Worm (Caenorhabditis elegans): ENCODE measurements around the gene F21D12.3.
A peak's percentile ranks its signal among the peaks of the same experiment; 100 is the strongest.

Gene F21D12.3

ce11 chrII:7301670-7302151 is 22.1 kb downstream of the F21D12.3 start, which contains the start of gene cul-4 (continued):
- TF ChIP-seq F10B5.3 (tag; optimal IDR thresholded peaks at IDR 0.05) (peak; percentile 40), nhr-41 (GFP tag; IDR thresholded peaks at IDR 0.05) (no peak), F37D6.2 (tag; optimal IDR thresholded peaks at IDR 0.05) (no peak), zag-1 (tag; optimal IDR thresholded peaks at IDR 0.05) (no peak), nhr-11 (tag; optimal IDR thresholded peaks at IDR 0.05) (no peak), ZK337.2 (GFP tag; IDR thresholded peaks at IDR 0.05) (no peak), nhr-77 (tag; optimal IDR thresholded peaks at IDR 0.05) (no peak)

ce11 chrII:7299042-7299441 is 24.8 kb downstream of the F21D12.3 start, which contains the start of gene C30G12.1:
Gene C30G12.1, plus strand, starts transcription at chrII:7299342.
- TF ChIP-seq madf-9 (GFP tag; conservative IDR thresholded peaks at IDR 0.05) (no peak), nhr-77 (tag; optimal IDR thresholded peaks at IDR 0.05) (no peak), mes-2 (tag; optimal IDR thresholded peaks at IDR 0.05; ENCODE audit: poor library complexity, severe bottlenecking) (no peak), nhr-28 (tag; optimal IDR thresholded peaks at IDR 0.05) (no peak), ZK546.5 (tag; optimal IDR thresholded peaks at IDR 0.05) (no peak)

- no peak for TF ChIP-seq Y75B8A.6 (GFP tag; IDR thresholded peaks at IDR 0.05)
- TF ChIP-seq F37D6.2 (tag; optimal IDR thresholded peaks at IDR 0.05) = no peak
- no peak for TF ChIP-seq zip-11 (GFP tag; IDR thresholded peaks at IDR 0.05)
- no peak for TF ChIP-seq spr-3 (GFP tag; optimal IDR thresholded peaks at IDR 0.05)
- no peak for TF ChIP-seq daf-16 (GFP tag; optimal IDR thresholded peaks at IDR 0.05)
- no peak for TF ChIP-seq daf-16 (tag; optimal IDR thresholded peaks at IDR 0.05)
- TF ChIP-seq lim-7 (GFP tag; IDR thresholded peaks at IDR 0.05) = no peak
- TF ChIP-seq nhr-11 (tag; optimal IDR thresholded peaks at IDR 0.05) = no peak
- no peak for TF ChIP-seq nhr-10 (tag; optimal IDR thresholded peaks at IDR 0.05)
- no peak for TF ChIP-seq ceh-44 (GFP tag; IDR thresholded peaks at IDR 0.05)
Observed at ce11 chrII:7298197-7298682, 25.6 kb downstream of the F21D12.3 start, which contains the start of gene puf-8. Gene puf-8, minus strand, starts transcription at chrII:7298247.

- TF ChIP-seq jun-1 (tag; optimal IDR thresholded peaks at IDR 0.05) (no peak), sdz-12 (GFP tag; optimal IDR thresholded peaks at IDR 0.05) (no peak), nhr-28 (tag; optimal IDR thresholded peaks at IDR 0.05) (no peak), attf-4 (tag; optimal IDR thresholded peaks at IDR 0.05) (no peak), zip-11 (GFP tag; IDR thresholded peaks at IDR 0.05) (no peak), F10B5.3 (tag; optimal IDR thresholded peaks at IDR 0.05) (no peak), ctbp-1 (GFP tag; IDR thresholded peaks at IDR 0.05) (no peak), madf-5 (GFP tag; IDR thresholded peaks at IDR 0.05) (no peak), unc-39 (tag; optimal IDR thresholded peaks at IDR 0.05) (no peak), ceh-82 (tag; optimal IDR thresholded peaks at IDR 0.05) (no peak), lir-3 (tag; optimal IDR thresholded peaks at IDR 0.05) (no peak), pqm-1 (tag; optimal IDR thresholded peaks at IDR 0.05) (no peak), mes-2 (tag; optimal IDR thresholded peaks at IDR 0.05; ENCODE audit: poor library complexity, severe bottlenecking) (no peak), Y5F2A.4 (GFP tag; optimal IDR thresholded peaks at IDR 0.05) (no peak), T26A8.4 (GFP tag; IDR thresholded peaks at IDR 0.05) (no peak), fkh-10 (GFP tag; optimal IDR thresholded peaks at IDR 0.05) (no peak), mxl-2 (GFP tag; conservative IDR thresholded peaks at IDR 0.05) (no peak)
Observed at ce11 chrII:7295917-7296316, 27.9 kb downstream of the F21D12.3 start, which contains the start of gene C30G12.6. Gene C30G12.6, minus strand, starts transcription at chrII:7296017.

- TF ChIP-seq nhr-111 (GFP tag; optimal IDR thresholded peaks at IDR 0.05) = no peak
- TF ChIP-seq spr-3 (GFP tag; optimal IDR thresholded peaks at IDR 0.05) = no peak
- TF ChIP-seq hlh-11 (tag; optimal IDR thresholded peaks at IDR 0.05) = peak; percentile 69
- TF ChIP-seq nhr-48 (tag; optimal IDR thresholded peaks at IDR 0.05) = peak; percentile 95
- TF ChIP-seq dve-1 (tag; optimal IDR thresholded peaks at IDR 0.05; ENCODE audit: insufficient read depth) = peak; percentile 90
- peak; percentile 89 for TF ChIP-seq tra-1 (GFP tag; IDR thresholded peaks at IDR 0.05)
- peak in 1 of 2 experiments; percentile 92 for TF ChIP-seq daf-16 (GFP tag; optimal IDR thresholded peaks at IDR 0.05)
- TF ChIP-seq daf-16 (tag; optimal IDR thresholded peaks at IDR 0.05) = peak; percentile 90
- no peak for TF ChIP-seq aly-2 (tag; optimal IDR thresholded peaks at IDR 0.05)
- TF ChIP-seq php-3 (GFP tag; IDR thresholded peaks at IDR 0.05) = peak; percentile 94
- peak; percentile 55 for TF ChIP-seq T20F7.1 (GFP tag; optimal IDR thresholded peaks at IDR 0.05)
- peak; percentile 69 for TF ChIP-seq lin-1 (GFP tag; IDR thresholded peaks at IDR 0.05)
- TF ChIP-seq lin-39 (tag; optimal IDR thresholded peaks at IDR 0.05) = no peak
- TF ChIP-seq pqm-1 (tag; optimal IDR thresholded peaks at IDR 0.05) = peak; percentile 65
- peak; percentile 88 for TF ChIP-seq ceh-20 (GFP tag; IDR thresholded peaks at IDR 0.05)
Observed at ce11 chrII:7289923-7290476, 33.8 kb downstream of the F21D12.3 start, which contains the start of gene C30G12.2. Gene C30G12.2, plus strand, starts transcription at chrII:7290426.
